Fruit fly (Drosophila melanogaster): Measurements from ENCODE around the gene Tango14.

DNA sequence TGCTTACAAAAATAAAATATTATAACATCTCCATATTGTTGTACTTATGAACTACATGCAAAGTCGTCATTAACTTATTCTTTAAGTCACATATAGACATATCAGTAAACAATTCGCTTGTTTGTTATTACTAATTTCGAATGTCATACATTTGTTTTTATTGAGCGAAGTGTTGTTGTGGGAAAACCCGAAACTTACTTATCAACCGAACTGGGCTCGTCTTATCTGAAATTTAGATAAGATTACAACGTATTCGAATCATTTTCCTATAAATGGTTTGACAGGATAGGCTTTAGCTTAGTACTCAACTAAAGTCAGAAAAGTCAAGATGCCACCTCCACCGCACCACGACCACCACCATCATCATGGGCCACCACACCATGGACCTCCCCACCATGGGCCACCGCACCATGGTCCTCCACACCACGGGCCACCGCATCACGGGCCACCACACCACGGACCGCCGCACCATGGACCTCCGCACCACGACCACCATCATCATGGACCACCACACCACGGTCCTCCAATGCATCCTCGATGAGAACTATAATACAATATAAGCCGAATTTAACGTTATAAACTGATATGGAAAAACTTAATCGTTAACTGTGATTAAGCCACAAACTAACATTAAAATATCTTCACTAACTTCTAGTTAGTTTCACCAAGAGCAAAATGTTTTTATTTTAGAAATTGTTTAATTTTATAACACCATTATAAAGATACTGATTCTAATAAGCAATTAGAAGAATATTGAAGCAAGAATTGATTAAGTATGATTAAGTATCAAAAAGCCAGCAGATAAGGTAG is 41.7 kb downstream of the Tango14 start, which contains the start of the genes CG43349 and CG5011:
- TF ChIP-seq Myc (optimal IDR thresholded peaks at IDR 0.05), result no peak
- no peak for TF ChIP-seq Mio (GFP tag; optimal IDR thresholded peaks at IDR 0.05)
- no peak for TF ChIP-seq foxo (GFP tag; optimal IDR thresholded peaks at IDR 0.05)

All from whole organism, wandering third instar larva.